Worm (Caenorhabditis elegans) whole organism, L3 larva: Measurements from ENCODE around the gene srh-276.

ENCODE experiments used
- R02D3.7 ChIP-seq: fragments of 150-350 bp; optimal IDR thresholded peaks from 2 replicates; lab custom pipeline; 2014; ENCODE audit warnings: missing biosample characterization, missing genetic modification characterization
- ZK546.5 ChIP-seq: sonication (generic microtip); optimal IDR thresholded peaks from 2 replicates; lab custom pipeline; 2017; ENCODE audit warnings: missing biosample characterization, missing genetic modification characterization
- aly-2 ChIP-seq: fragments of 150-350 bp; optimal IDR thresholded peaks from 2 replicates; lab custom pipeline; 2014; ENCODE audit warnings: missing biosample characterization, missing genetic modification characterization
- ama-1 ChIP-seq: fragments of 150-350 bp; optimal IDR thresholded peaks from 2 replicates; lab custom pipeline; 2018
- ceh-16 ChIP-seq: sonication (generic microtip); optimal IDR thresholded peaks from 2 replicates; lab custom pipeline; 2017; ENCODE audit warnings: missing biosample characterization, missing genetic modification characterization
- ceh-28 ChIP-seq: fragments of 150-350 bp; optimal IDR thresholded peaks from 2 replicates; lab custom pipeline; 2014; ENCODE audit warnings: missing biosample characterization, missing genetic modification reagents, missing genetic modification characterization
- ceh-82 ChIP-seq: fragments of 150-350 bp; optimal IDR thresholded peaks from 2 replicates; lab custom pipeline; 2014; ENCODE audit warnings: missing biosample characterization, missing genetic modification characterization
- ceh-9 ChIP-seq: sonication (generic microtip); optimal IDR thresholded peaks from 2 replicates; lab custom pipeline; 2018; ENCODE audit warnings: missing biosample characterization, missing genetic modification characterization
- daf-12 ChIP-seq: fragments of 150-350 bp; optimal IDR thresholded peaks from 2 replicates; lab custom pipeline; 2014; ENCODE audit warnings: missing biosample characterization, missing genetic modification reagents, missing genetic modification characterization
- egl-5 ChIP-seq: fragments of 150-350 bp; optimal IDR thresholded peaks from 2 replicates; lab custom pipeline; 2017; ENCODE audit warnings: missing biosample characterization, missing genetic modification reagents, missing genetic modification characterization, inconsistent platforms
- elt-2 ChIP-seq: sonication (generic microtip); optimal IDR thresholded peaks from 2 replicates; lab custom pipeline; 2016; ENCODE audit warnings: missing genetic modification reagents, mild to moderate bottlenecking, missing genetic modification characterization, missing compliant biosample characterization
- fkh-10 ChIP-seq: sonication (generic microtip); optimal IDR thresholded peaks from 2 replicates; lab custom pipeline; 2017; ENCODE audit warnings: missing biosample characterization, missing genetic modification reagents, missing genetic modification characterization
- fos-1 ChIP-seq: fragments of 150-350 bp; optimal IDR thresholded peaks from 2 replicates; lab custom pipeline; 2014; ENCODE audit warnings: missing biosample characterization, missing genetic modification characterization
- hmg-11 ChIP-seq: sonication (generic microtip); optimal IDR thresholded peaks from 2 replicates; lab custom pipeline; 2016; ENCODE audit warnings: missing genetic modification characterization, missing compliant biosample characterization
- jun-1 ChIP-seq: fragments of 150-350 bp; optimal IDR thresholded peaks from 2 replicates; lab custom pipeline; 2014; ENCODE audit warnings: missing biosample characterization, missing genetic modification reagents, missing genetic modification characterization
- lin-39 ChIP-seq: fragments of 150-350 bp; optimal IDR thresholded peaks from 2 replicates; lab custom pipeline; 2018; ENCODE audit warnings: missing biosample characterization, missing genetic modification reagents, missing genetic modification characterization
- lsy-12 ChIP-seq: sonication (generic microtip); optimal IDR thresholded peaks from 2 replicates; lab custom pipeline; 2016; ENCODE audit warnings: mild to moderate bottlenecking, missing genetic modification characterization, missing compliant biosample characterization
- mdl-1 ChIP-seq: fragments of 150-350 bp; optimal IDR thresholded peaks from 2 replicates; lab custom pipeline; 2014; ENCODE audit warnings: missing biosample characterization, missing genetic modification characterization
- nhr-11 ChIP-seq: fragments of 150-350 bp; optimal IDR thresholded peaks from 2 replicates; lab custom pipeline; 2014; ENCODE audit warnings: missing biosample characterization, missing genetic modification characterization
- nhr-237 ChIP-seq: fragments of 150-350 bp; optimal IDR thresholded peaks from 2 replicates; lab custom pipeline; 2014; ENCODE audit warnings: missing biosample characterization, missing genetic modification characterization
- nhr-43 ChIP-seq: sonication (generic microtip); optimal IDR thresholded peaks from 2 replicates; lab custom pipeline; 2016; ENCODE audit warnings: mild to moderate bottlenecking, missing genetic modification characterization, missing compliant biosample characterization; ENCODE audit not compliant: poor library complexity, severe bottlenecking
- nhr-67 ChIP-seq: fragments of 150-350 bp; optimal IDR thresholded peaks from 2 replicates; lab custom pipeline; 2014; ENCODE audit warnings: missing biosample characterization, missing genetic modification characterization
- nhr-76 ChIP-seq: fragments of 150-350 bp; sonication (generic microtip); optimal IDR thresholded peaks from 5 replicates; lab custom pipeline; 2014; ENCODE audit warnings: missing biosample characterization, missing genetic modification characterization
- pha-4 ChIP-seq: fragments of 150-350 bp; optimal IDR thresholded peaks from 2 replicates; lab custom pipeline; 2014; ENCODE audit warnings: missing biosample characterization, missing genetic modification reagents, missing genetic modification characterization
- pqm-1 ChIP-seq: fragments of 150-350 bp; optimal IDR thresholded peaks from 2 replicates; lab custom pipeline; 2017; ENCODE audit warnings: missing biosample characterization, missing genetic modification characterization, inconsistent platforms
- sea-2 ChIP-seq: fragments of 150-350 bp; sonication (generic microtip); optimal IDR thresholded peaks from 4 replicates; lab custom pipeline; 2014; ENCODE audit warnings: missing biosample characterization, missing genetic modification reagents, missing genetic modification characterization
- skn-1 ChIP-seq: fragments of 150-350 bp; optimal IDR thresholded peaks from 2 replicates; lab custom pipeline; 2014; ENCODE audit warnings: missing biosample characterization, missing genetic modification characterization
- snpc-4 ChIP-seq: fragments of 150-350 bp; optimal IDR thresholded peaks from 2 replicates; lab custom pipeline; 2014; ENCODE audit warnings: missing biosample characterization, missing genetic modification characterization
- unc-39 ChIP-seq: sonication (generic microtip); optimal IDR thresholded peaks from 4 replicates; lab custom pipeline; 2017; ENCODE audit warnings: missing biosample characterization, missing genetic modification characterization
- unc-62 ChIP-seq: fragments of 150-350 bp; sonication (generic microtip); optimal IDR thresholded peaks from 4 replicates; lab custom pipeline; 2014; ENCODE audit warnings: missing biosample characterization, missing genetic modification reagents, missing genetic modification characterization
- zag-1 ChIP-seq: fragments of 150-350 bp; optimal IDR thresholded peaks from 2 replicates; lab custom pipeline; 2014; ENCODE audit warnings: missing biosample characterization, missing genetic modification characterization
- ztf-11 ChIP-seq: fragments of 150-350 bp; optimal IDR thresholded peaks from 2 replicates; lab custom pipeline; 2014; ENCODE audit warnings: missing biosample characterization, missing genetic modification characterization
- ztf-4 ChIP-seq: fragments of 150-350 bp; optimal IDR thresholded peaks from 2 replicates; lab custom pipeline; 2014; ENCODE audit warnings: missing biosample characterization, missing genetic modification characterization

Gene srh-276

DNA sequence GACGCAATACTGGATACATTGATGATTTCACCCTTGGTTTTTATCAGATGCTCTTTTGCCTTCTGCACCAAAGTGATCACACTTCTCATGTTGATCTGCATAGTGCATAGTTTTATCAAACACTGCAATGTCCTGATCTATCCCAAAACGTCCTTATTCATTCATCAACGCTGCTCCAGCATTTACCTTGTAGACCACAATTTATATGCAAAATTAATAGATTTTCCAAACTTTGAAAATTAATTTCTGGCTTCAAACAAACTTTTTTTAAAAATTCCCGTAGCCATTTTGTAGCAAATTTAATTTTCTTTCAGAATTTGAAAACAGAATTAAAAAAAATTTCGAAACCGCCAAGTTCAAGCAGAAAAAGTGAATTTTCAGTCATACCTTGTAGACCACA, 44.6 kb upstream of the srh-276 start, which contains the start of gene C06B8.3:
Gene C06B8.3, minus strand, starts transcription at position 101 of the 400 bp plus-strand sequence.
- TF ChIP-seq egl-5 (tag; lab: Kevin White, UChicago) (no peak), lsy-12 (no peak), ztf-4 (tag; lab: Kevin White, UChicago) (no peak), hmg-11 (tag; lab: Kevin White, UChicago) (no peak), ZK546.5 (no peak), lin-39 (tag; lab: Kevin White, UChicago) (no peak), aly-2 (tag; lab: Kevin White, UChicago) (no peak), sea-2 (GFP tag; lab: Kevin White, UChicago) (no peak), fkh-10 (GFP tag; lab: Kevin White, UChicago) (no peak), unc-39 (tag; lab: Kevin White, UChicago) (no peak), ceh-16 (tag; lab: Kevin White, UChicago) (no peak), daf-12 (no peak)

DNA sequence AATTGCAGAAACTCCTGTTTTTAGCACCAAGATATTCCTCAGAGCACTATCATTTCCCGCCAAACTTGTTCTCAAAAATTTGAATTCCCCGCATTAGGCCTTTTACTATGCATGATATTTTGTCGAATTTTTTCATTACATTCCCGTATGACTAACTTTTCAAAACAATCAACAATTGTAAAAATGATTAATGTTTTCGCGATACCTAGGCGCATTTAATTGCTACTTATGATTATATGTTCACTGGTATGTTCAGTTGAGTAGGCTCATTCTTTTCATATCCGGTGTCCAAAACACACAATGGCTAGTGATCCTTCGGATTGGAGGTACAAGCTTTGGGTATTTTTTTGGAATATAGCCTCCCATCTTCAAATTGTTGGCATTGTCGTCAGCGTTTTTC, 41.4 kb upstream of the srh-276 start, which contains the start of gene srw-21:
Gene srw-21, plus strand, starts transcription at position 301 of the 400 bp plus-strand sequence.
- no peak for TF ChIP-seq nhr-76 (tag; lab: Kevin White, UChicago)
- TF ChIP-seq unc-62 = no peak
- no peak for TF ChIP-seq fkh-10 (GFP tag; lab: Kevin White, UChicago)
- TF ChIP-seq ceh-9 = no peak
- TF ChIP-seq nhr-43 (tag; lab: Kevin White, UChicago) = no peak
- no peak for TF ChIP-seq lin-39 (tag; lab: Kevin White, UChicago)
- no peak for TF ChIP-seq R02D3.7
- TF ChIP-seq, all 47 proteins: peak for 0

DNA sequence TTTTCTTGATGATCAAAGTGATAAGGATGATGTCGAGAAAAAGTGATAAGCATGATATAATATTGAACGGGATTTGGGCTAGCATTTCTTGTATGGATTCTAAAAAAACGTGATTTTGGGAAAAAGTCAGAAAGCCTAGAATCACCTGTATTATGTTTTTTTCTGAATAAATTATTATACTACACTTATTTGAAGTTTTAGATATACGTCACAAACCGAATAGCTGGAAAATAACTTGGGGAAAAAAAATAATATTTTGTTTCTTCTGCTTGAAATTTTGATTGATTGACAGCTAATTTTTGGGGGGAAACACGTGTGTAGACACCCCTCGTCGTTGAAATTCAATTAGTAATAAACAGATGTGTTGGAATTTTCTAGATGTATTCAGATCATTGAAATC, 36.7 kb upstream of the srh-276 start, which contains the start of gene str-264:
Gene str-264, minus strand, starts transcription at position 101 of the 400 bp plus-strand sequence.
- TF ChIP-seq hmg-11 (tag; lab: Kevin White, UChicago) = no peak
- TF ChIP-seq mdl-1 (tag; lab: Kevin White, UChicago) = no peak
- no peak for TF ChIP-seq zag-1 (tag; lab: Kevin White, UChicago)
- no peak for TF ChIP-seq ama-1
- TF ChIP-seq fos-1 = no peak
- no peak for TF ChIP-seq lin-39 (tag; lab: Kevin White, UChicago)

DNA sequence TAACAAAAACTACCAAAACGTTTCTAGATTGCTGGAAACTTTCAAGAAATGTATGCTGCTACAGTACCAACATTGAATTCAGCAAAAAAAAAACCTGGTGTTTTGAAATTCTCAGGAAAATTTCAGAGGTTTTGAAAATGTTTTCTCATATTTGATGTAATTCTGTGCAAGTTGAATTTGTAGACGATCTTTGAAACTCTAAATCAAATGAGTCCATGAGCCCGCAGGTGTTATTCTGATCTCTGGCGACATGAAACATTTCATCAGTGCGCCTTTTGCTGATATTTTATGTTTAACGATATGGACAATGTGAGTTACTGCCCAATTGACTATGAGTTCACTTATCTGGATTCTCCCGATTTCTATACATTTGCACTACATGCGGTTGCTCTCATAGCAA, 35.5 kb upstream of the srh-276 start, which contains the start of gene srh-218:
Gene srh-218, plus strand, starts transcription at position 301 of the 400 bp plus-strand sequence.
- TF ChIP-seq ZK546.5 (no peak), elt-2 (tag; lab: Kevin White, UChicago) (no peak), ceh-9 (no peak), unc-39 (tag; lab: Kevin White, UChicago) (no peak), lsy-12 (no peak), mdl-1 (tag; lab: Kevin White, UChicago) (no peak)

DNA sequence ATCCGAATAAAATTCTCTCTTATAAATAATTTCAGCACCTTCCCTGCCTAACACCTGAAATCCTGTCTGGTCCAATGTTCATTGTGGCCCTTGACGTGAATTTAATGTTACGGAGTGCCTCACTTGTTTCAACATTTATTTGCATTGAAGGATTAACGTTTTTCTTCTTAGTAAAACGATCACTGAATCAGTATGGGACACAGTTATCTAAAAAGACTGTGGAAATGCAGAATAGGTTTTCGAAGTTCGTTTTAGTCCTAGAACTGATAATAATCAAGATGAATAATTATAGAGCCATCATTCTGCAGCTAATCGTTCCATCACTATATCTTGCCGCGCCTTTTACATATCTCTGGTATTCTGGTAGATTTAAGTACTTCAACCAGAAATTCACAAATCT, 34.0 kb upstream of the srh-276 start, which contains the start of gene srh-219:
Gene srh-219, plus strand, starts transcription at position 301 of the 400 bp plus-strand sequence.
- no peak for TF ChIP-seq lin-39 (tag; lab: Kevin White, UChicago)
- no peak for TF ChIP-seq skn-1
- no peak for TF ChIP-seq zag-1 (tag; lab: Kevin White, UChicago)
- no peak for TF ChIP-seq nhr-43 (tag; lab: Kevin White, UChicago)

DNA sequence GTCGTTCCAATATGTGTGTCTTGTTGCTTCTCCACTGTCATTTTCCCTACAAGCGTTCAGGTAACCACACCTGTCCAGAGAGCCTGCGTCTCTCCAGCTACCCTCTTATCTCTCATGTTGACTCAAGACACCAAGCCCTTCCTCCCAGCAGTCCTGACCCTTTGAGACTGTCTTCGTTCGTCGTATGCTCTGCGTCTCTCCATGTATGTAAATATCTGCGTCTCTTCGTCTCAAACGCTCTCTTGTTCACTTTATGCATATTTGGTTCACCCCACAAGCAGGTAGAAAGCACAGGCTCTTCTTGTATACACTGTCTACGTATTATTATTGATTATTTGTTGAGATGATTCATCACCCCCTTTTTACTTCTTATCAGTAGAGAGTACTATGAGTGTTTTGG, 31.4 kb upstream of the srh-276 start:
- peak; percentile 94 for TF ChIP-seq elt-2 (tag; lab: Kevin White, UChicago)
- TF ChIP-seq lsy-12 = peak; percentile 20
- no peak for TF ChIP-seq nhr-237 (tag; lab: Kevin White, UChicago)
- TF ChIP-seq pha-4 (tag; lab: Kevin White, UChicago) = peak; percentile 99
- no peak for TF ChIP-seq mdl-1 (tag; lab: Kevin White, UChicago)
- peak; percentile 72 for TF ChIP-seq ceh-28 (tag; lab: Kevin White, UChicago)
- TF ChIP-seq jun-1 (tag; lab: Kevin White, UChicago) = peak; percentile 84
- TF ChIP-seq pqm-1 = peak; percentile 95

DNA sequence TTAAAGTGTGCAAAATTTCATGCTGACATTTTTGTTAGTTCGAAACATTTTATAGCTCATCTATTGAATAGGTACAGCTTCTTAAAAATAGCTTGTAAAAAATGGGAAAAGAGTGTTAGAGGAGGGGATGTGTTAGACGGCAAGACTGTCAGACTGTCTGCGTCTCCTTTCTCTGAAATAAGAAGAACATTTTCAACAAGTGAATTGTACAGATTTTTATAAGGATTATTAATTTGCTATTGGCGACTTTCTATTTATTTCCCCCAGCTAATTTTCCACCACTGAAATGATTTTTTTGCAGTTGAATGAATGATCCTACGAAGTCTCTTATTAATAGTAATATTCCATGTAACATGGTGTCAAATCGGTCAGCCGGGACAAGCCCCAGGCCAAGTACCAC, 30.7 kb upstream of the srh-276 start, which contains the start of gene C06B8.7:
Gene C06B8.7, plus strand, starts transcription at position 301 of the 400 bp plus-strand sequence.
- TF ChIP-seq pqm-1 (no peak), egl-5 (tag; lab: Kevin White, UChicago) (no peak), nhr-11 (tag; lab: Kevin White, UChicago) (no peak), ZK546.5 (no peak), nhr-67 (tag; lab: Kevin White, UChicago) (no peak), ztf-11 (tag; lab: Kevin White, UChicago) (no peak), snpc-4 (no peak), fos-1 (no peak), ceh-82 (tag; lab: Kevin White, UChicago) (no peak), ceh-16 (tag; lab: Kevin White, UChicago) (no peak)
